Fruit fly (Drosophila melanogaster): Measurements from ENCODE around the gene CAH5.

DNA sequence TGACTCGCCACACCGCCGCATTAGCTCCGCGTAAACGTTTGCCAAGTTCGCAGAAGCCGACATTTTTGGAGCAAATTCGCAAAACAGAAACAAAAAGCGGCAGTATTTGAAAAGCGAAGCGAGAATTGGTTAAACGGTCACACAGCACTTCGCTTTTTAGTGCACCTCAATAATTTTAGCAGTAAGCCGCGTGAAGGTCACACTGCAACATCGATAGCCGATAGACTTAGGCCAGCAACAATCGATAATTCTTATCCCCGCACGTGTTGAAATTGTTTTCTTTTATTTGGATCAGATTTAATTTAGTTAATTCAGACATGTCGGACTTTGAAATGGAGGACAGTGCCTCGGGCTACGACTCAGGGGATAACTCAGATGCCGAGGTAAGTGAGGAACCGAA, 49.2 kb upstream of the CAH5 start, which contains the start of the genes Zwilch and CG1542:
- TF ChIP-seq CG14441 (GFP tag; IDR thresholded peaks at IDR 0.05) (no peak), Hr3 (GFP tag; optimal IDR thresholded peaks at IDR 0.05) (no peak), Gsc (GFP tag; IDR thresholded peaks at IDR 0.05) (no peak), CG10654 (GFP tag; optimal IDR thresholded peaks at IDR 0.05) (no peak), pnt (GFP tag; optimal IDR thresholded peaks at IDR 0.05) (no peak), CG2129 (GFP tag; IDR thresholded peaks at IDR 0.05; ENCODE audit: partially characterized antibody) (no peak)
